Fruit fly (Drosophila melanogaster): ENCODE measurements around the gene CG5860.
A peak's percentile ranks its signal among the peaks of the same experiment; 100 is the strongest.

Gene CG5860

dm6 chr3R:17391313-17391845 lies 18.0 kb upstream of the CG5860 start, which contains the start of the genes Brf and sds22 (continued):
- TF ChIP-seq odd (GFP tag; optimal IDR thresholded peaks at IDR 0.05), result peak; percentile 88
- TF ChIP-seq lov (optimal IDR thresholded peaks at IDR 0.05), result no peak
- peak; percentile 86; the same call in 2 of the 3 replicates for TF ChIP-seq lov (GFP tag; IDR thresholded peaks at IDR 0.05)
- TF ChIP-seq CG12659 (GFP tag; optimal IDR thresholded peaks at IDR 0.05), result peak; percentile 96
- TF ChIP-seq CG11695 (GFP tag; IDR thresholded peaks at IDR 0.05), result peak; percentile 87
- peak; percentile 96 for TF ChIP-seq CG13624 (GFP tag; optimal IDR thresholded peaks at IDR 0.05)
- peak; percentile 95 for TF ChIP-seq lmd (GFP tag; IDR thresholded peaks at IDR 0.05)
- peak; percentile 77 for TF ChIP-seq dimm (GFP tag; IDR thresholded peaks at IDR 0.05)
- TF ChIP-seq E2f2 (GFP tag; IDR thresholded peaks at IDR 0.05), result peak; percentile 73
- peak; percentile 95 for TF ChIP-seq fd3F (GFP tag; optimal IDR thresholded peaks at IDR 0.05)
- TF ChIP-seq CHES-1-like (GFP tag; optimal IDR thresholded peaks at IDR 0.05), result peak; percentile 93
- peak; percentile 96 for TF ChIP-seq CG7839 (tag; optimal IDR thresholded peaks at IDR 0.05)
- peak; percentile 97 for TF ChIP-seq CG9609 (GFP tag; optimal IDR thresholded peaks at IDR 0.05)
- TF ChIP-seq CG13775 (GFP tag; optimal IDR thresholded peaks at IDR 0.05), result peak; percentile 96
- TF ChIP-seq CG12299 (tag; optimal IDR thresholded peaks at IDR 0.05), result peak; percentile 90
- peak; percentile 95 for TF ChIP-seq Sox102F (GFP tag; optimal IDR thresholded peaks at IDR 0.05)
- peak; percentile 93 for TF ChIP-seq Sox100B (GFP tag; optimal IDR thresholded peaks at IDR 0.05)
- peak; percentile 83 for TF ChIP-seq nom (GFP tag; optimal IDR thresholded peaks at IDR 0.05)
- peak; percentile 93 for TF ChIP-seq croc (GFP tag; conservative IDR thresholded peaks at IDR 0.05)
- peak; percentile 62 for TF ChIP-seq CG2129 (GFP tag; IDR thresholded peaks at IDR 0.05; ENCODE audit: partially characterized antibody)
- peak; percentile 96 for TF ChIP-seq dysf (GFP tag; IDR thresholded peaks at IDR 0.05)
- no peak for TF ChIP-seq abd-A (tag; optimal IDR thresholded peaks at IDR 0.05)
- peak; percentile 97 for TF ChIP-seq dpn (GFP tag; optimal IDR thresholded peaks at IDR 0.05)
- TF ChIP-seq CG12942 (GFP tag; optimal IDR thresholded peaks at IDR 0.05), result peak; percentile 95
- peak; percentile 98 for TF ChIP-seq kay (GFP tag; optimal IDR thresholded peaks at IDR 0.05)
- TF ChIP-seq eyg (GFP tag; optimal IDR thresholded peaks at IDR 0.05), result peak; percentile 80
- TF ChIP-seq btn (GFP tag; optimal IDR thresholded peaks at IDR 0.05), result peak; percentile 84
- peak; percentile 95 for TF ChIP-seq PHDP (tag; optimal IDR thresholded peaks at IDR 0.05)
- TF ChIP-seq twi (tag; optimal IDR thresholded peaks at IDR 0.05), result peak; percentile 94
- peak; percentile 90 for TF ChIP-seq CG11398 (GFP tag; optimal IDR thresholded peaks at IDR 0.05)
- peak; percentile 94 for TF ChIP-seq CG13123 (GFP tag; optimal IDR thresholded peaks at IDR 0.05)
- peak; percentile 45 for TF ChIP-seq Dref (GFP tag; IDR thresholded peaks at IDR 0.05)
- peak; percentile 87 for TF ChIP-seq Mes4 (GFP tag; optimal IDR thresholded peaks at IDR 0.05)
- peak; percentile 87 for TF ChIP-seq knrl (GFP tag; IDR thresholded peaks at IDR 0.05; ENCODE audit: partially characterized antibody)
- peak; percentile 95 for TF ChIP-seq bcd (GFP tag; optimal IDR thresholded peaks at IDR 0.05)
- peak; percentile 96 for TF ChIP-seq CG2712 (tag; optimal IDR thresholded peaks at IDR 0.05)
- peak; percentile 94 for TF ChIP-seq CG11504 (tag; optimal IDR thresholded peaks at IDR 0.05)
- TF ChIP-seq gfzf (GFP tag; optimal IDR thresholded peaks at IDR 0.05), result peak; percentile 34
- peak; percentile 93 for TF ChIP-seq CG8388 (GFP tag; optimal IDR thresholded peaks at IDR 0.05)
- TF ChIP-seq Trl (optimal IDR thresholded peaks at IDR 0.05), result no peak
- TF ChIP-seq Trl (GFP tag; optimal IDR thresholded peaks at IDR 0.05), result peak; percentile 96
- TF ChIP-seq zf30C (GFP tag; optimal IDR thresholded peaks at IDR 0.05), result no peak
- TF ChIP-seq CG17328 (GFP tag; IDR thresholded peaks at IDR 0.05), result peak; percentile 86
- TF ChIP-seq CG12391 (tag; optimal IDR thresholded peaks at IDR 0.05), result peak; percentile 98
- peak; percentile 87 for TF ChIP-seq CG11560 (tag; IDR thresholded peaks at IDR 0.05)
- no peak for TF ChIP-seq ato (GFP tag; IDR thresholded peaks at IDR 0.05; ENCODE audit: partially characterized antibody)
- TF ChIP-seq cad (GFP tag; optimal IDR thresholded peaks at IDR 0.05), result no peak
- peak; percentile 92 for TF ChIP-seq CG18619 (GFP tag; optimal IDR thresholded peaks at IDR 0.05)
- TF ChIP-seq disco-r (GFP tag; optimal IDR thresholded peaks at IDR 0.05), result peak; percentile 90
- peak; percentile 92 for TF ChIP-seq Camta (GFP tag; optimal IDR thresholded peaks at IDR 0.05)
- TF ChIP-seq ems (GFP tag; optimal IDR thresholded peaks at IDR 0.05), result peak; percentile 96

Measured in whole organism, embryonic.